Worm (Caenorhabditis elegans) whole organism, early embryonic: Measurements from ENCODE around the gene ptr-9.

Source experiments
- B0310.2 ChIP-seq: sonication (generic microtip); optimal IDR thresholded peaks from 2 replicates; lab custom pipeline; 2016; ENCODE audit warnings: mild to moderate bottlenecking, missing genetic modification characterization, missing compliant biosample characterization
- F13C5.2 ChIP-seq: sonication (generic microtip); optimal IDR thresholded peaks from 2 replicates; lab custom pipeline; 2017; ENCODE audit warnings: mild to moderate bottlenecking, missing genetic modification characterization, inconsistent platforms, missing compliant biosample characterization
- ama-1 ChIP-seq: fragments of 150-350 bp; optimal IDR thresholded peaks from 2 replicates; lab custom pipeline; 2014
- ceh-13 ChIP-seq: fragments of 200-800 bp; sonication (Bioruptor generic); optimal IDR thresholded peaks from 2 replicates; lab custom pipeline; 2018; ENCODE audit warnings: mild to moderate bottlenecking, missing genetic modification characterization, missing compliant biosample characterization
- ceh-36 ChIP-seq: sonication (generic microtip); optimal IDR thresholded peaks from 2 replicates; lab custom pipeline; 2016; ENCODE audit warnings: missing genetic modification characterization, inconsistent platforms, missing compliant biosample characterization
- ets-7 ChIP-seq: sonication (generic microtip); optimal IDR thresholded peaks from 2 replicates; lab custom pipeline; 2016; ENCODE audit warnings: missing genotype, missing genetic modification characterization, missing compliant biosample characterization
- flt-1 ChIP-seq: fragments of 200-800 bp; sonication (Bioruptor generic); IDR thresholded peaks from 2 replicates; pipeline ENCODE4 v1.3.6; 2022; ENCODE audit warnings: missing genetic modification characterization, missing compliant biosample characterization
- hmbx-1 ChIP-seq: sonication (generic microtip); optimal IDR thresholded peaks from 2 replicates; lab custom pipeline; 2016; ENCODE audit warnings: mild to moderate bottlenecking, missing genetic modification characterization, missing compliant biosample characterization
- hnd-1 ChIP-seq: sonication (generic microtip); optimal IDR thresholded peaks from 2 replicates; lab custom pipeline; 2016; ENCODE audit warnings: missing genetic modification characterization, missing compliant biosample characterization
- pes-1 ChIP-seq: fragments of 200-800 bp; sonication (Bioruptor generic); IDR thresholded peaks from 2 replicates; pipeline ENCODE4 v1.3.6; 2022; ENCODE audit warnings: missing genetic modification reagents, missing genetic modification characterization, missing compliant biosample characterization
- sea-1 ChIP-seq: fragments of 200-800 bp; sonication (Bioruptor generic); conservative IDR thresholded peaks from 2 replicates; pipeline ENCODE4 v1.3.6; 2022; ENCODE audit warnings: missing genetic modification characterization, missing compliant biosample characterization
- tbx-11 ChIP-seq: fragments of 200-800 bp; sonication (Bioruptor generic); IDR thresholded peaks from 2 replicates; pipeline ENCODE4 v1.3.6; 2022; ENCODE audit warnings: missing genetic modification characterization, missing compliant biosample characterization
- tbx-37 ChIP-seq: fragments of 200-800 bp; sonication (Bioruptor generic); conservative IDR thresholded peaks from 2 replicates; pipeline ENCODE4 v1.3.6; 2022; ENCODE audit warnings: missing genetic modification reagents, missing genetic modification characterization, missing compliant biosample characterization
- tra-4 ChIP-seq: sonication (generic microtip); optimal IDR thresholded peaks from 2 replicates; lab custom pipeline; 2017; ENCODE audit warnings: missing genetic modification characterization, missing compliant biosample characterization

- TF ChIP-seq flt-1 (GFP tag; lab: Robert Waterston, UW) (no peak), tra-4 (tag; lab: Kevin White, UChicago) (no peak), hnd-1 (tag; lab: Kevin White, UChicago) (no peak), hmbx-1 (tag; lab: Kevin White, UChicago) (no peak), tbx-37 (no peak), ama-1 (lab: Kevin White, UChicago) (no peak), F13C5.2 (no peak), pes-1 (GFP tag; lab: Robert Waterston, UW) (no peak), sea-1 (GFP tag; lab: Robert Waterston, UW) (no peak), ceh-13 (GFP tag; lab: Kevin White, UChicago) (no peak), B0310.2 (no peak), ets-7 (no peak), tbx-11 (GFP tag; lab: Robert Waterston, UW) (no peak), ceh-36 (tag; lab: Kevin White, UChicago) (no peak)
Observed at ce11 chrIII:9154766-9155165, 6.7 kb downstream of the ptr-9 start, which contains the start of gene irld-34.
